Worm (Caenorhabditis elegans) whole organism, midembryonic: ENCODE data around the gene K09G1.2.

Experiments
- T22C8.4 ChIP-seq: fragments of 200-800 bp; sonication (Bioruptor generic); IDR thresholded peaks from 2 replicates; pipeline ENCODE4 v1.3.6; 2022; ENCODE audit warnings: missing genetic modification characterization, missing compliant biosample characterization
- cog-1 ChIP-seq: sonication (generic microtip); optimal IDR thresholded peaks from 2 replicates; lab custom pipeline; 2016; ENCODE audit warnings: missing genetic modification characterization, missing compliant biosample characterization
- flt-1 ChIP-seq: fragments of 200-800 bp; sonication (Bioruptor generic); IDR thresholded peaks from 2 replicates; pipeline ENCODE4 v1.3.6; 2022; ENCODE audit warnings: missing genetic modification characterization, missing compliant biosample characterization
- klf-2 ChIP-seq: fragments of 200-800 bp; sonication (Bioruptor generic); conservative IDR thresholded peaks from 2 replicates; pipeline ENCODE4 v1.3.6; 2022; ENCODE audit warnings: missing genetic modification reagents, missing genetic modification characterization, missing compliant biosample characterization
- med-1 ChIP-seq: sonication (generic microtip); optimal IDR thresholded peaks from 2 replicates; lab custom pipeline; 2017; ENCODE audit warnings: missing genetic modification characterization, mild to moderate bottlenecking, missing compliant biosample characterization, antibody characterized with exemption, missing genetic modification reagents; ENCODE audit not compliant: insufficient read depth
- ref-1 ChIP-seq: fragments of 200-800 bp; sonication (Bioruptor generic); conservative IDR thresholded peaks from 2 replicates; pipeline ENCODE4 v1.3.6; 2022; ENCODE audit warnings: missing genetic modification reagents, missing genetic modification characterization, missing compliant biosample characterization
- tab-1 ChIP-seq: fragments of 200-800 bp; sonication (Bioruptor generic); IDR thresholded peaks from 2 replicates; pipeline ENCODE4 v1.3.6; 2022; ENCODE audit warnings: missing genetic modification characterization, missing compliant biosample characterization
- ztf-23 ChIP-seq: fragments of 200-800 bp; sonication (Bioruptor generic); IDR thresholded peaks from 2 replicates; pipeline ENCODE4 v1.3.6; 2022; ENCODE audit warnings: missing genetic modification reagents, missing genetic modification characterization, missing compliant biosample characterization
- ztf-29 ChIP-seq: fragments of 200-800 bp; sonication (Bioruptor generic); IDR thresholded peaks from 2 replicates; pipeline ENCODE4 v1.3.6; 2022; ENCODE audit warnings: missing genetic modification reagents, missing genetic modification characterization, missing compliant biosample characterization

K09G1.2 gene

DNA sequence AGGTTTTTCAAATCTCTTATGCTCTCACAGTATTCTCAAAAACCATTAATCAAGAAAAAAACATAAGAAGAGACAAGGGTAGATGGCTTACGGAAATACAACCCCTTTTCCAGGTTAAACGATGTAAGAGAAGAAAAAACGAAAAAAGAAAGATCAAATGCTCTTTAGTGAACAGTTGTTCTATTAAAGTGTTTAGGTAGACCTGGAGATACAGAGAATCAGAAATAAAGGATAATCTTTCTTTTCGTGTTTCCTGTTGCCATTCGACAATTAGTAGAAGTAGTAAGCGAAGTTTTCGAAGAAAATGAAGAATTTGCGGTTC is 7.1 kb upstream of the K09G1.2 start, which contains the start of gene K09G1.1:
TSS of gene K09G1.1 (plus strand) at position 223 of the 322 bp plus-strand sequence.
- TF ChIP-seq tab-1 (GFP tag; lab: Robert Waterston, UW) (no peak), T22C8.4 (GFP tag; lab: Robert Waterston, UW) (no peak), klf-2 (GFP tag; lab: Robert Waterston, UW) (no peak), flt-1 (GFP tag; lab: Robert Waterston, UW) (no peak), ztf-23 (GFP tag; lab: Robert Waterston, UW) (no peak), med-1 (GFP tag; lab: Kevin White, UChicago) (no peak), ref-1 (GFP tag; lab: Robert Waterston, UW) (no peak), cog-1 (tag; lab: Kevin White, UChicago) (no peak), ztf-29 (GFP tag; lab: Robert Waterston, UW) (no peak)

DNA sequence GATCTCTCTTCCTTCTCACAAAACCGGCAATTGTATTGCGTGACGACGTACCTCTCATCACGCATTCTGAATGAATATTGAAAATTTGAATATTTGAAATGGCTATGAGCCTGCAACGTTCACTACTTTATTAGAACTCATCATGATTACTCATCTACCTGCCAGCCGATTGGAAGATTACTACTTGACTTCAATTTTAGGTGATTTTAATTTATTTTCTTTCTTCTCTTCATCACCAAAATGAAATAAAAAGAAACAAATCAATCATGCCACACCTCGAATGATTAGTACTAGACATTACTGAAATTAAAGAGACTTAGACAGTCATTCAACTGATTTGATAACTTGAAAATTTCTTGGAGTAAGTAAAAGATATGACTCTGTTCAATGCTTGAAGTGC is 6.2 kb upstream of the K09G1.2 start:
- no peak for TF ChIP-seq T22C8.4 (GFP tag; lab: Robert Waterston, UW)
- no peak for TF ChIP-seq ref-1 (GFP tag; lab: Robert Waterston, UW)
- TF ChIP-seq klf-2 (GFP tag; lab: Robert Waterston, UW) = no peak
- no peak for TF ChIP-seq flt-1 (GFP tag; lab: Robert Waterston, UW)
- TF ChIP-seq tab-1 (GFP tag; lab: Robert Waterston, UW) = no peak
- no peak for TF ChIP-seq cog-1 (tag; lab: Kevin White, UChicago)
- TF ChIP-seq ztf-29 (GFP tag; lab: Robert Waterston, UW) = no peak

DNA sequence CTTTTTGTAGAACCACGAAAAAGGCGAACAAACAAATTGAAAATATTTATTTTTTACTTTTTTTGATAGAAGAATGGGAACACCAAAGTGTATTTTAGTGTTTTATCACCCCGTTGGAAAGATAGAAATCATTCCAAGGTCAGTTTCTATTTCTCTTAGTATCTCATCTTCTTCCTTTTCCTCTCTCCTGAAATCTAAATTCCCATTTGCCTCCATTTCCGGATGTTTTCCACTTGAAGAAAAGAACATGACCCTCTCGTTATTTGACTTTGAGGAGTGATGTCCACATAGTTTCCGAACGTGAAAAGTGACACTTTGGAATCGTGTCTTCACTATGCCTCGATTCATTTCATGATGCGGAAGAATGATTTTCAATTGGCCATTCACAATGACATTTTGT is 2.8 kb upstream of the K09G1.2 start:
- TF ChIP-seq klf-2 (GFP tag; lab: Robert Waterston, UW) (no peak), ztf-29 (GFP tag; lab: Robert Waterston, UW) (no peak), flt-1 (GFP tag; lab: Robert Waterston, UW) (no peak), tab-1 (GFP tag; lab: Robert Waterston, UW) (no peak), cog-1 (tag; lab: Kevin White, UChicago) (no peak), ref-1 (GFP tag; lab: Robert Waterston, UW) (no peak), T22C8.4 (GFP tag; lab: Robert Waterston, UW) (no peak), ztf-23 (GFP tag; lab: Robert Waterston, UW) (no peak), med-1 (GFP tag; lab: Kevin White, UChicago) (no peak)

DNA sequence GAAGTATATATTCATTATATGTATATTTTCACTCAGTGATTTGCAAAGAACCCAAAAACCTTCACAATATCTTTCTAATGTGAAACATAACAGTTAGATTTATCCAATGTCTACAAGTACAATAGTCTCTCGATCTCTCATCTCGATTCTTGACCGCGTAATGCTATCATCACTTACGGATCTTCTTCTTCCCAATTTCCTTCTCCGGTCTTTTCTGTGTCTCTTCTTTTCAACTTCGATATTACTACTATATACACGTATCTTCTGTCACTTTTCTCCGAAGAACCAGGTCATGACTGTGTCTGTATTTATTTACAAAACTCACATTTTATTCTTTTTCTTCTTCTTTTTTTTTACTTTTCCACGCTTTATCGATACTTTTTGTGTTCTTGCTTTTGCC is 1.8 kb upstream of the K09G1.2 start:
- TF ChIP-seq flt-1 (GFP tag; lab: Robert Waterston, UW) (no peak), ztf-29 (GFP tag; lab: Robert Waterston, UW) (no peak), T22C8.4 (GFP tag; lab: Robert Waterston, UW) (no peak)

DNA sequence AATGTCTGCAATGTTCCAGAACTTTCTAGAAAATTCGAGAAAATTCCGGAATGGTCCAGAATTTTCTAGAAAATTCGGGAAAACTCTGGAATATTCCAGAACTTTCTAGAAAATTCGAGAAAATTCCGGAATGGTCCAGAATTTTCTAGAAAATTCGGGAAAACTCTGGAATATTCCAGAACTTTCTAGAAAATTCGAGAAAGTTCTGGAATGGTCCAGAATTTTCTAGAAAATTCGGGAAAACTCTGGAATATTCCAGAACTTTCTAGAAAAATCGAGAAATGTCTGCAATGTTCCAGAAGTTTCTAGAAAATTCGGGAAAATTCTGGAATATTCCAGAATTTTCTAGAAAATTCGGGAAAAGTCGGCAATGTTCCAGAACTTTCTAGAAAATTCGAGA is 13.1 kb downstream of the K09G1.2 start:
- peak; percentile 75; the same call in 1 of the 2 replicates for TF ChIP-seq flt-1 (GFP tag; lab: Robert Waterston, UW)

DNA sequence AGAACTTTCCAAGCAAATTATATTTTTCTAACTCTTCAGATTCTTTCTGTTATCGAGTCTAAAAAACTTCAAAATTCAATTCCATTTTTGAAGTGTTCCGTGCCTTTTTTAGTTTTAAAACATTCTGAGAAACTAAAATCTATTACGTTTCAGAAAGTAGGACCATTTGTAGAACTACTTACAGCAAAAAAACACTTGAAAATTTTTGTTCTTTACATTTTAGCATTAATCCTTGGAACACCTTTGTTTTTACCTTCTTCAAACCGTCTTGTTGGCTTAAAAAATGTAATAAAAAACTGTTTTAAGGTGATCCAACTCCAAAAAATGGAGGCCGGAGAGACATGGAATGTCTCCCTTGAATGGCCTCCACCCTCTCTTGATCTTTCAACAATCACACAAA is 17.8 kb downstream of the K09G1.2 start, which contains the start of gene dop-2:
TSS of gene dop-2 (plus strand) at position 301 of the 400 bp plus-strand sequence.
- TF ChIP-seq med-1 (GFP tag; lab: Kevin White, UChicago) = no peak
- no peak for TF ChIP-seq ztf-23 (GFP tag; lab: Robert Waterston, UW)
- no peak for TF ChIP-seq klf-2 (GFP tag; lab: Robert Waterston, UW)
- TF ChIP-seq ref-1 (GFP tag; lab: Robert Waterston, UW) = no peak
- TF ChIP-seq T22C8.4 (GFP tag; lab: Robert Waterston, UW) = no peak
- no peak for TF ChIP-seq ztf-29 (GFP tag; lab: Robert Waterston, UW)
- TF ChIP-seq cog-1 (tag; lab: Kevin White, UChicago) = no peak
- TF ChIP-seq tab-1 (GFP tag; lab: Robert Waterston, UW) = no peak
- TF ChIP-seq flt-1 (GFP tag; lab: Robert Waterston, UW) = no peak

DNA sequence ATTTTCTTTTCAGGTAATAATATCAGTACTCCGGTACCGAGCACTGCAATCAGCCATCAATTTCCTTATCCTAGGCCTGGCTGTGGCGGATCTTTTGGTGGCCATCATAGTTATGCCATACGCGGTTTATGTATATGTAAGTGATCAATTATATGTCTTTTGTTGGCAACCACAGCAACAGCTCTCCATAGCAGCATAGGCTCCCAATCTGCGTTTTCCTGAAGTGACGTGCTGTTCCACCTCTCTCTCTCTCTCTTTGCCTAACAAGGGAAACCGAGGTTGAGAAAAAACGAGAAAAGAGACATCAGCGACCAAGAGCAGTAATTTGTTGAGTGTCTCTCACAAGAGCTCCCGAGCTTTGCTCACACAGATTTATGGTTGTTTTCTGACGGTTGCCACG is 18.8 kb downstream of the K09G1.2 start:
- TF ChIP-seq ztf-29 (GFP tag; lab: Robert Waterston, UW) (no peak), cog-1 (tag; lab: Kevin White, UChicago) (no peak), T22C8.4 (GFP tag; lab: Robert Waterston, UW) (no peak), tab-1 (GFP tag; lab: Robert Waterston, UW) (no peak), ref-1 (GFP tag; lab: Robert Waterston, UW) (no peak), ztf-23 (GFP tag; lab: Robert Waterston, UW) (no peak), klf-2 (GFP tag; lab: Robert Waterston, UW) (no peak), med-1 (GFP tag; lab: Kevin White, UChicago) (no peak), flt-1 (GFP tag; lab: Robert Waterston, UW) (no peak)

DNA sequence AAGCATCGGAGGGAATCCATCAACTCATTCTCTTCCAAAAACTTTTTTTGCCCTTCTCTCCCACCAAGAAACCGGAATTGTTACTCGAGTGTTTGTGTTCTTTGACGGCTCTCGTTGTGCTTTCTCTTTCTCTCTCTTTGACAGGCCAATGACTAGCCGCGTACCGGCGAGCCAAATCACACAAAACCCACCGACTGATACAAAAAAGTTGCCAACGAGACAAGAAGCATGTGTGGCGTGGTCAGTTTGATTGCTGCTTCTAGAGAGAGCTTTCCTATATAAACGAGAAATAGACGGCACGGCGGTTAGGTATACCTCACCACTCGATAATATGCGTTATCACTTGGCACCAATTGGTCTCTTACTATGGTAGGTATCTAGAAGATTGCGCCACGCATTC is 25.3 kb downstream of the K09G1.2 start, which contains the start of gene pqn-63:
TSS of gene pqn-63 (plus strand) at position 307 of the 400 bp plus-strand sequence.
- no peak for TF ChIP-seq ztf-23 (GFP tag; lab: Robert Waterston, UW)
- TF ChIP-seq T22C8.4 (GFP tag; lab: Robert Waterston, UW) = no peak
- TF ChIP-seq ref-1 (GFP tag; lab: Robert Waterston, UW) = no peak
- TF ChIP-seq cog-1 (tag; lab: Kevin White, UChicago) = no peak
- TF ChIP-seq tab-1 (GFP tag; lab: Robert Waterston, UW) = no peak
- no peak for TF ChIP-seq klf-2 (GFP tag; lab: Robert Waterston, UW)
- TF ChIP-seq ztf-29 (GFP tag; lab: Robert Waterston, UW) = no peak
- no peak for TF ChIP-seq med-1 (GFP tag; lab: Kevin White, UChicago)
- TF ChIP-seq flt-1 (GFP tag; lab: Robert Waterston, UW) = no peak

DNA sequence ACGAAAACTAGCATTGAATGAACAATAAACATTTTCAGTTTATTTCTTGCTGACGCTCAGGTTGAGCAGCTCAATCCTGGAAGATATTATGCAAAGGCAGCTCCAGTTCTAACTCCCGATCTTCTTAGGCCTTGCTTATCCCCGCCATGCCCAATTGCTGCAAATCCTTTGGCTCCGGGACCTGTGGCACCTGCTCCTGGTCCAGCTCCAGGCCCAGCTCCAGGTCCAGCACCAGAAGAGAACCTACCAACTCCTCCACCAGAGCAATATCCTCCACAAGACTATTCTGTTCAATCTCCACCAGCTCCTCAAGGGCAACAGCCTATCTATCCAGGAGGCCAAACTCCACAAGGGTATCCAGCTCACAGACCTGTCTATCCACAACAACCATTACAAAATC is 25.7 kb downstream of the K09G1.2 start:
- TF ChIP-seq cog-1 (tag; lab: Kevin White, UChicago) = no peak
- TF ChIP-seq med-1 (GFP tag; lab: Kevin White, UChicago) = no peak
- no peak for TF ChIP-seq ztf-23 (GFP tag; lab: Robert Waterston, UW)

DNA sequence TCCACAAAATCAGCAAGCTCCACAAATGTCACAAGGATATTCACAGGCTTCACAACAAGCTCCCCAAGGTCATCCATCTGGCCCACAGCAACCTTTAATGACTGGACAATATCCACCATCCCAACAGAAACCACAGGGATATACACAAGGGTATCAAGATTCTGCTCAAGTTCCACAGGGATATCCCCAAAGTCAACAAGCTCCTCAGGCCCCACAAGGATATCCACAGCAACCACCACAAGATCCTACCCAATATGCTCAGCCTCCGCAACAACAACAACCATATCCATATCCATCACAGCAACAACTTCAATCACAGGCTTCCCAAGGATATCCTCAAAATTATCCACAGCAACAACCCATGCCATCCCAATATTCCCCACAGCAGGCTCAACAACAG is 26.3 kb downstream of the K09G1.2 start:
- TF ChIP-seq klf-2 (GFP tag; lab: Robert Waterston, UW) (no peak), cog-1 (tag; lab: Kevin White, UChicago) (no peak), T22C8.4 (GFP tag; lab: Robert Waterston, UW) (no peak), ref-1 (GFP tag; lab: Robert Waterston, UW) (no peak), flt-1 (GFP tag; lab: Robert Waterston, UW) (no peak), med-1 (GFP tag; lab: Kevin White, UChicago) (no peak), ztf-23 (GFP tag; lab: Robert Waterston, UW) (no peak), ztf-29 (GFP tag; lab: Robert Waterston, UW) (no peak), tab-1 (GFP tag; lab: Robert Waterston, UW) (no peak)
